Fruit fly (Drosophila melanogaster): ENCODE measurements around the gene CG17601.

DNA sequence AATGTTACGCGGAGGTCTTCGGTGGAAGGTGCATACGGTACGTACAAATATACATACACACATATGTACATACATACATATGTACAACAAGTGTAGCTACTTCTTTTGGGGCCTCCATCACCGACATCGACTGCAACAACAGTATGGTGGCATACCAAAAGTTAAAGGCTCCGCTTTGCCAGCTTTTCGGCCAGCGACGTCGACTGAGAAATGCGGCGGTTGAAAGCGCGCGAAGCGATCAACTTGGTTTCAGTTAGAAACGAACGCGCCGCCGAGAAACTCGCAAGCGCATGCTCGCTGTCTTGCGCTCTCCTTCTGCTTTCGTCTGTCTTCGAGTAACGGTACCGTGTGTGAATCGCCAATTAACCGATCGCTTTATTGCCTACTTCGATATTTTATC lies 31.9 kb upstream of the CG17601 start, which contains the start of gene CG17600:
- TF ChIP-seq OdsH (GFP tag; optimal IDR thresholded peaks at IDR 0.05) (no peak), psq (GFP tag; optimal IDR thresholded peaks at IDR 0.05) (no peak), Vsx2 (GFP tag; optimal IDR thresholded peaks at IDR 0.05; ENCODE audit: partially characterized antibody) (no peak), foxo (GFP tag; optimal IDR thresholded peaks at IDR 0.05) (no peak), Abd-B (GFP tag; optimal IDR thresholded peaks at IDR 0.05) (no peak), Rel (GFP tag; optimal IDR thresholded peaks at IDR 0.05) (no peak), Rel (tag; optimal IDR thresholded peaks at IDR 0.05) (no peak), Mio (GFP tag; optimal IDR thresholded peaks at IDR 0.05) (no peak), CrebA (GFP tag; optimal IDR thresholded peaks at IDR 0.05; ENCODE audit: borderline replicate concordance) (no peak), Jra (GFP tag; optimal IDR thresholded peaks at IDR 0.05) (no peak), pan (optimal IDR thresholded peaks at IDR 0.05) (no peak), rgr (GFP tag; optimal IDR thresholded peaks at IDR 0.05) (no peak), sage (GFP tag; optimal IDR thresholded peaks at IDR 0.05) (no peak), dl (GFP tag; optimal IDR thresholded peaks at IDR 0.05; ENCODE audit: insufficient read depth in 1 of 2, partially characterized antibody in 2 of 2) (no peak)
